Fruit fly (Drosophila melanogaster) whole organism, embryonic: ENCODE measurements around the gene CG13876.

Source experiments
- Awh ChIP-seq: fragments of 200-800 bp; sonication (Bioruptor generic); IDR thresholded peaks from 2 replicates; pipeline ENCODE4, ENCODE4 v1.3.6; 2022; ENCODE audit warnings: missing biosample characterization, missing genetic modification characterization
- B-H2 ChIP-seq: fragments of 200-800 bp; sonication (Bioruptor generic); optimal IDR thresholded peaks from 2 replicates; lab custom pipeline; 2018; ENCODE audit warnings: missing biosample characterization, mild to moderate bottlenecking, missing genetic modification characterization
- CG1024 ChIP-seq: fragments of 200-800 bp; sonication (Bioruptor generic); IDR thresholded peaks from 2 replicates; pipeline ENCODE4 v1.3.6; 2022; ENCODE audit warnings: missing biosample characterization, missing genetic modification characterization
- CG11093 ChIP-seq: fragments of 200-800 bp; sonication (Bioruptor generic); IDR thresholded peaks from 3 replicates; pipeline ENCODE4 v1.3.6; 2022; ENCODE audit warnings: missing biosample characterization, missing genetic modification characterization
- CG11723 ChIP-seq: fragments of 200-800 bp; sonication (Bioruptor generic); optimal IDR thresholded peaks from 2 replicates; lab custom pipeline; 2017; ENCODE audit warnings: missing biosample characterization, mild to moderate bottlenecking, missing genetic modification characterization
- CG12942 ChIP-seq: fragments of 200-800 bp; sonication (Bioruptor generic); optimal IDR thresholded peaks from 3 replicates; lab custom pipeline; 2016; ENCODE audit warnings: missing biosample characterization, missing genetic modification characterization
- CG14710 ChIP-seq: fragments of 200-800 bp; sonication (Bioruptor generic); optimal IDR thresholded peaks from 3 replicates; lab custom pipeline; 2019; ENCODE audit warnings: missing biosample characterization, mild to moderate bottlenecking, missing genetic modification characterization, moderate library complexity
- CG14860 ChIP-seq: fragments of 200-800 bp; sonication (Bioruptor generic); IDR thresholded peaks from 3 replicates; pipeline ENCODE4 v1.3.6; 2022; ENCODE audit warnings: missing biosample characterization, missing genetic modification characterization; ENCODE audit not compliant: partially characterized antibody
- CG15696 ChIP-seq: fragments of 200-800 bp; sonication (Bioruptor generic); optimal IDR thresholded peaks from 2 replicates; lab custom pipeline; 2019; ENCODE audit warnings: missing biosample characterization, mild to moderate bottlenecking, missing genetic modification characterization, moderate library complexity
- CG17802 ChIP-seq: fragments of 200-800 bp; sonication (Bioruptor generic); optimal IDR thresholded peaks from 2 replicates; lab custom pipeline; 2018; ENCODE audit warnings: missing biosample characterization, mild to moderate bottlenecking, missing genetic modification characterization, moderate library complexity
- CG1792 ChIP-seq: fragments of 200-800 bp; sonication (Bioruptor generic); optimal IDR thresholded peaks from 2 replicates; lab custom pipeline; 2016; ENCODE audit warnings: missing biosample characterization, missing genetic modification characterization
- CG18619 ChIP-seq: fragments of 200-800 bp; sonication (Bioruptor generic); optimal IDR thresholded peaks from 3 replicates; lab custom pipeline; 2017; ENCODE audit warnings: missing biosample characterization, mild to moderate bottlenecking, missing genetic modification characterization
- CG2202 ChIP-seq: fragments of 200-800 bp; sonication (Bioruptor generic); optimal IDR thresholded peaks from 2 replicates; lab custom pipeline; 2018; ENCODE audit warnings: missing biosample characterization, mild to moderate bottlenecking, missing genetic modification characterization
- CG2712 ChIP-seq: fragments of 200-800 bp; optimal IDR thresholded peaks from 3 replicates; lab custom pipeline; 2019; ENCODE audit warnings: missing biosample characterization, mild to moderate bottlenecking, missing genetic modification characterization, moderate library complexity
- CG32772 ChIP-seq: fragments of 200-800 bp; sonication (Bioruptor generic); IDR thresholded peaks from 2 replicates; pipeline ENCODE4 v1.3.6; 2022; ENCODE audit warnings: missing biosample characterization, missing genetic modification characterization
- CG34224 ChIP-seq: fragments of 200-800 bp; sonication (Bioruptor generic); IDR thresholded peaks from 3 replicates; pipeline ENCODE4 v1.3.6; 2022; ENCODE audit warnings: missing biosample characterization, missing genetic modification characterization; ENCODE audit not compliant: partially characterized antibody
- CG34422 ChIP-seq: fragments of 200-800 bp; sonication (Bioruptor generic); IDR thresholded peaks from 3 replicates; pipeline ENCODE4 v1.3.6; 2022; ENCODE audit warnings: missing biosample characterization, missing genetic modification characterization
- CG3838 ChIP-seq: fragments of 200-800 bp; sonication (Bioruptor generic); optimal IDR thresholded peaks from 3 replicates; lab custom pipeline; 2016; ENCODE audit warnings: missing biosample characterization, missing genetic modification characterization
- CG5953 ChIP-seq: fragments of 200-800 bp; sonication (Bioruptor generic); IDR thresholded peaks from 2 replicates; pipeline ENCODE4 v1.3.6; 2022; ENCODE audit warnings: missing biosample characterization, missing genetic modification characterization
- CG7271 ChIP-seq: fragments of 200-800 bp; sonication (Bioruptor generic); optimal IDR thresholded peaks from 2 replicates; lab custom pipeline; 2018; ENCODE audit warnings: missing biosample characterization, mild to moderate bottlenecking, missing genetic modification characterization, moderate library complexity
- CG7745 ChIP-seq: fragments of 200-800 bp; sonication (Bioruptor generic); optimal IDR thresholded peaks from 2 replicates; lab custom pipeline; 2018; ENCODE audit warnings: missing biosample characterization, mild to moderate bottlenecking, missing genetic modification characterization, moderate library complexity
- Camta ChIP-seq: fragments of 200-800 bp; sonication (Bioruptor generic); optimal IDR thresholded peaks from 2 replicates; lab custom pipeline; 2016; ENCODE audit warnings: missing biosample characterization, missing genetic modification characterization
- D ChIP-seq, 2 experiments: fragments of 200-800 bp in 1 of 2; fragments of >200 bp in 1 of 2; sonication (Bioruptor generic) in 1 of 2; optimal IDR thresholded peaks; 2 replicates in 1 of 2; 3 replicates in 1 of 2; lab custom pipeline; 2017; ENCODE audit warnings: mild to moderate bottlenecking in 1 of 2, missing biosample characterization in 1 of 2, missing genetic modification characterization in 1 of 2, missing genetic modification reagents in 1 of 2
- Dref ChIP-seq: fragments of 200-800 bp; sonication (Bioruptor generic); IDR thresholded peaks from 2 replicates; pipeline ENCODE4 v1.3.6; 2022; ENCODE audit warnings: missing biosample characterization, missing genetic modification characterization
- Eip74EF ChIP-seq, 2 experiments: fragments of 200-800 bp in 1 of 2; fragments of >200 bp in 1 of 2; sonication (Bioruptor generic) in 1 of 2; optimal IDR thresholded peaks; 2 replicates each; lab custom pipeline; 2017 to 2019; ENCODE audit warnings: missing biosample characterization in 2 of 2, missing genetic modification characterization in 2 of 2, mild to moderate bottlenecking in 1 of 2, moderate library complexity in 1 of 2
- HLHmδ ChIP-seq: fragments of 200-800 bp; sonication (Bioruptor generic); optimal IDR thresholded peaks from 2 replicates; lab custom pipeline; 2018; ENCODE audit warnings: missing biosample characterization, mild to moderate bottlenecking, missing genetic modification characterization, moderate library complexity
- Mrtf ChIP-seq: fragments of 200-800 bp; sonication (Bioruptor generic); IDR thresholded peaks from 3 replicates; pipeline ENCODE4 v1.3.6; 2022; ENCODE audit warnings: missing biosample characterization, missing genetic modification characterization
- Myb ChIP-seq: fragments of 200-800 bp; sonication (Bioruptor generic); optimal IDR thresholded peaks from 2 replicates; lab custom pipeline; 2016; ENCODE audit warnings: missing biosample characterization, missing genetic modification characterization
- NC2α ChIP-seq: fragments of 200-800 bp; sonication (Bioruptor generic); optimal IDR thresholded peaks from 2 replicates; lab custom pipeline; 2016; ENCODE audit warnings: missing biosample characterization, missing genetic modification characterization
- NfI ChIP-seq: fragments of 200-800 bp; sonication (Bioruptor generic); optimal IDR thresholded peaks from 3 replicates; lab custom pipeline; 2018; ENCODE audit warnings: missing biosample characterization, mild to moderate bottlenecking, missing genetic modification characterization, moderate library complexity
- Poxn ChIP-seq: fragments of 200-800 bp; sonication (Bioruptor generic); IDR thresholded peaks from 2 replicates; pipeline ENCODE4 v1.3.6; 2022; ENCODE audit warnings: missing biosample characterization, missing genetic modification characterization
- Scr ChIP-seq: fragments of 200-800 bp; sonication (Bioruptor generic); IDR thresholded peaks from 2 replicates; pipeline ENCODE4 v1.3.6; 2022; ENCODE audit warnings: missing biosample characterization, missing genetic modification characterization; ENCODE audit not compliant: partially characterized antibody
- Spps ChIP-seq: fragments of 200-800 bp; sonication (Bioruptor generic); optimal IDR thresholded peaks from 2 replicates; lab custom pipeline; 2018; ENCODE audit warnings: missing biosample characterization, mild to moderate bottlenecking, missing genetic modification characterization
- cato ChIP-seq: fragments of 200-800 bp; sonication (Bioruptor generic); optimal IDR thresholded peaks from 2 replicates; lab custom pipeline; 2016; ENCODE audit warnings: missing biosample characterization, missing genetic modification characterization, borderline replicate concordance
- chif ChIP-seq, 2 experiments: fragments of 200-800 bp; sonication (Bioruptor generic); optimal IDR thresholded peaks; 3 replicates each; lab custom pipeline; 2016; ENCODE audit warnings: missing biosample characterization in 2 of 2, missing genetic modification characterization in 2 of 2
- corto ChIP-seq: fragments of 200-800 bp; sonication (Bioruptor generic); optimal IDR thresholded peaks from 2 replicates; lab custom pipeline; 2016; ENCODE audit warnings: missing biosample characterization, mild to moderate bottlenecking, missing genetic modification characterization, moderate library complexity
- disco-r ChIP-seq: fragments of 200-800 bp; sonication (Bioruptor generic); optimal IDR thresholded peaks from 2 replicates; lab custom pipeline; 2016; ENCODE audit warnings: missing biosample characterization, missing genetic modification characterization
- exex ChIP-seq: fragments of 200-800 bp; sonication (Bioruptor generic); optimal IDR thresholded peaks from 4 replicates; lab custom pipeline; 2018; ENCODE audit warnings: missing biosample characterization, mild to moderate bottlenecking, missing genetic modification characterization, moderate library complexity
- fd96Cb ChIP-seq: fragments of 200-800 bp; sonication (Bioruptor generic); optimal IDR thresholded peaks from 2 replicates; lab custom pipeline; 2018; ENCODE audit warnings: missing biosample characterization, mild to moderate bottlenecking, missing genetic modification characterization, moderate library complexity
- ftz-f1 ChIP-seq: fragments of 200-800 bp; sonication (Bioruptor generic); optimal IDR thresholded peaks from 2 replicates; lab custom pipeline; 2016; ENCODE audit warnings: missing biosample characterization, missing genetic modification characterization
- ind ChIP-seq: fragments of 200-800 bp; sonication (Bioruptor generic); optimal IDR thresholded peaks from 3 replicates; lab custom pipeline; 2016; ENCODE audit warnings: missing biosample characterization, missing genetic modification characterization
- knrl ChIP-seq: fragments of 200-800 bp; sonication (Bioruptor generic); IDR thresholded peaks from 3 replicates; pipeline ENCODE4 v1.3.6; 2022; ENCODE audit warnings: missing biosample characterization, missing genetic modification characterization; ENCODE audit not compliant: partially characterized antibody
- maf-S ChIP-seq: fragments of 200-800 bp; sonication (Bioruptor generic); optimal IDR thresholded peaks from 2 replicates; lab custom pipeline; 2016; ENCODE audit warnings: missing biosample characterization, missing genetic modification characterization
- mld ChIP-seq: fragments of 200-800 bp; sonication (Bioruptor generic); IDR thresholded peaks from 3 replicates; pipeline ENCODE4 v1.3.6; 2022; ENCODE audit warnings: missing biosample characterization, missing genetic modification characterization; ENCODE audit not compliant: partially characterized antibody
- nmo ChIP-seq: fragments of 200-800 bp; sonication (Bioruptor generic); optimal IDR thresholded peaks from 2 replicates; lab custom pipeline; 2018; ENCODE audit warnings: missing biosample characterization, mild to moderate bottlenecking, missing genetic modification characterization, moderate library complexity
- phol ChIP-seq: fragments of 200-800 bp; sonication (Bioruptor generic); optimal IDR thresholded peaks from 3 replicates; lab custom pipeline; 2018; ENCODE audit warnings: missing biosample characterization, mild to moderate bottlenecking, missing genetic modification characterization, moderate library complexity
- ranshi ChIP-seq: fragments of 200-800 bp; sonication (Bioruptor generic); IDR thresholded peaks from 2 replicates; pipeline ENCODE4 v1.3.6; 2022; ENCODE audit warnings: missing biosample characterization, missing genetic modification characterization
- salm ChIP-seq: fragments of 200-800 bp; sonication (Bioruptor generic); optimal IDR thresholded peaks from 2 replicates; lab custom pipeline; 2018; ENCODE audit warnings: missing biosample characterization, mild to moderate bottlenecking, missing genetic modification characterization
- sug ChIP-seq: fragments of 200-800 bp; optimal IDR thresholded peaks from 2 replicates; lab custom pipeline; 2019; ENCODE audit warnings: missing biosample characterization, mild to moderate bottlenecking, missing genetic modification characterization, moderate library complexity
- tio ChIP-seq: fragments of 200-800 bp; sonication (Bioruptor generic); optimal IDR thresholded peaks from 2 replicates; lab custom pipeline; 2017; ENCODE audit warnings: missing biosample characterization, missing genetic modification characterization, inconsistent platforms

The CG13876 gene

dm6 chr3L:174501-174900 lies 31.4 kb upstream of the CG13876 start (continued):
- TF ChIP-seq disco-r (no peak), tio (GFP tag; lab: Kevin White, UChicago) (no peak), corto (GFP tag; lab: Kevin White, UChicago) (no peak), salm (tag; lab: Kevin White, UChicago) (no peak), CG5953 (GFP tag; lab: Robert Waterston, UW) (no peak), Eip74EF (GFP tag; optimal IDR thresholded peaks at IDR 0.05; lab: Kevin White, UChicago) (no peak), knrl (GFP tag; lab: Robert Waterston, UW) (peak; percentile 86), CG14860 (GFP tag; lab: Robert Waterston, UW) (peak; percentile 85), ranshi (GFP tag; lab: Robert Waterston, UW) (no peak), CG3838 (no peak), Scr (GFP tag; lab: Robert Waterston, UW) (peak; percentile 89), ftz-f1 (GFP tag; lab: Kevin White, UChicago) (no peak), NC2α (GFP tag; lab: Kevin White, UChicago) (no peak), Poxn (GFP tag; lab: Robert Waterston, UW) (no peak), NfI (GFP tag; lab: Kevin White, UChicago) (no peak), Myb (GFP tag; lab: Kevin White, UChicago) (peak; percentile 94), nmo (GFP tag; lab: Kevin White, UChicago) (peak; percentile 19), CG32772 (GFP tag; lab: Robert Waterston, UW) (no peak), Awh (GFP tag; lab: Robert Waterston, UW) (no peak), mld (GFP tag; lab: Robert Waterston, UW) (peak; percentile 86), CG7271 (tag; lab: Kevin White, UChicago) (no peak), HLHmδ (GFP tag; lab: Kevin White, UChicago) (no peak), CG1792 (GFP tag; lab: Kevin White, UChicago) (no peak), maf-S (no peak), CG2202 (tag; lab: Kevin White, UChicago) (no peak), fd96Cb (tag; lab: Kevin White, UChicago) (no peak), B-H2 (GFP tag; lab: Kevin White, UChicago) (peak; percentile 1), CG34422 (GFP tag; lab: Robert Waterston, UW) (no peak), CG1024 (GFP tag; lab: Robert Waterston, UW) (no peak), exex (no peak), Camta (GFP tag; lab: Kevin White, UChicago) (no peak), chif (GFP tag; optimal IDR thresholded peaks at IDR 0.05; lab: Kevin White, UChicago) (no peak), D (optimal IDR thresholded peaks at IDR 0.05; lab: Kevin White, UChicago) (no peak), D (GFP tag; optimal IDR thresholded peaks at IDR 0.05; lab: Kevin White, UChicago) (no peak), Spps (tag; lab: Kevin White, UChicago) (no peak), CG11093 (no peak), CG34224 (peak; percentile 92), CG2712 (peak; percentile 3), CG7745 (tag; lab: Kevin White, UChicago) (no peak), ind (GFP tag; lab: Kevin White, UChicago) (no peak), Dref (peak; percentile 90), CG18619 (GFP tag; lab: Kevin White, UChicago) (no peak), CG17802 (no peak), cato (GFP tag; lab: Kevin White, UChicago) (no peak), CG15696 (tag; lab: Kevin White, UChicago) (no peak), CG12942 (GFP tag; lab: Kevin White, UChicago) (no peak), CG14710 (tag; lab: Kevin White, UChicago) (peak; percentile 35), CG11723 (no peak), sug (no peak), phol (tag; lab: Kevin White, UChicago) (no peak), Mrtf (no peak)
